Worm (Caenorhabditis elegans) whole organism, young adult: Measurements from ENCODE around the gene bath-45.
A peak's percentile ranks its signal among the peaks of the same experiment; 100 is the strongest.

Experiments used
- B0336.3 ChIP-seq: fragments of 200-800 bp; sonication (Bioruptor generic); IDR thresholded peaks from 2 replicates; pipeline ENCODE4 v1.3.6; 2022; ENCODE audit warnings: missing genetic modification characterization, missing compliant biosample characterization
- F22D6.2 ChIP-seq: sonication (generic microtip); optimal IDR thresholded peaks from 2 replicates; lab custom pipeline; 2016; ENCODE audit warnings: mild to moderate bottlenecking, missing genetic modification characterization, missing compliant biosample characterization
- F49E8.2 ChIP-seq: sonication (generic microtip); optimal IDR thresholded peaks from 3 replicates; lab custom pipeline; 2017; ENCODE audit warnings: missing genetic modification characterization, mild to moderate bottlenecking, missing compliant biosample characterization, antibody characterized with exemption, moderate library complexity; ENCODE audit not compliant: insufficient read depth
- F55B11.4 ChIP-seq: sonication (generic microtip); optimal IDR thresholded peaks from 2 replicates; lab custom pipeline; 2016; ENCODE audit warnings: missing compliant biosample characterization, missing genetic modification characterization, borderline replicate concordance; ENCODE audit not compliant: insufficient read depth
- Y53F4B.3 ChIP-seq: fragments of 200-800 bp; sonication (Bioruptor generic); IDR thresholded peaks from 2 replicates; pipeline ENCODE4 v1.3.6; 2022; ENCODE audit warnings: missing genetic modification reagents, missing genetic modification characterization, missing compliant biosample characterization
- Y53G8AR.9 ChIP-seq: fragments of 200-800 bp; sonication (Bioruptor generic); conservative IDR thresholded peaks from 2 replicates; pipeline ENCODE4 v1.3.6; 2022; ENCODE audit warnings: missing genetic modification reagents, missing genetic modification characterization, missing compliant biosample characterization
- Y67H2A.10 ChIP-seq: fragments of 200-800 bp; sonication (Bioruptor generic); conservative IDR thresholded peaks from 2 replicates; pipeline ENCODE4 v1.3.6; 2022; ENCODE audit warnings: missing genetic modification reagents, missing genetic modification characterization, missing compliant biosample characterization
- aptf-2 ChIP-seq: fragments of 200-800 bp; sonication (Bioruptor generic); conservative IDR thresholded peaks from 2 replicates; pipeline ENCODE4 v1.3.6; 2022; ENCODE audit warnings: missing genetic modification reagents, missing genetic modification characterization, missing compliant biosample characterization
- atf-7 ChIP-seq: sonication (generic microtip); optimal IDR thresholded peaks from 2 replicates; lab custom pipeline; 2017; ENCODE audit warnings: mild to moderate bottlenecking, missing genetic modification characterization, missing compliant biosample characterization
- attf-5 ChIP-seq: fragments of 200-800 bp; sonication (Bioruptor generic); optimal IDR thresholded peaks from 2 replicates; lab custom pipeline; 2018; ENCODE audit warnings: mild to moderate bottlenecking, missing genetic modification characterization, missing compliant biosample characterization
- cebp-1 ChIP-seq, 2 experiments: fragments of 200-800 bp in 1 of 2; sonication (Bioruptor generic) in 1 of 2; sonication (generic microtip) in 1 of 2; IDR thresholded peaks in 1 of 2; optimal IDR thresholded peaks in 1 of 2; 2 replicates each; pipeline versions ENCODE4 v1.3.6 to Lab custom; 2017 to 2022; ENCODE audit warnings: missing compliant biosample characterization in 2 of 2, missing genetic modification characterization in 2 of 2, mild to moderate bottlenecking in 1 of 2, missing genetic modification reagents in 1 of 2, moderate library complexity in 1 of 2
- dox-1 ChIP-seq: fragments of 200-800 bp; sonication (Bioruptor generic); IDR thresholded peaks from 2 replicates; pipeline ENCODE4 v1.3.6; 2022; ENCODE audit warnings: missing genetic modification reagents, missing genetic modification characterization, missing compliant biosample characterization
- dpff-1 ChIP-seq: sonication (generic microtip); optimal IDR thresholded peaks from 2 replicates; lab custom pipeline; 2017; ENCODE audit warnings: mild to moderate bottlenecking, missing genetic modification characterization, missing compliant biosample characterization
- egl-18 ChIP-seq: fragments of 200-800 bp; sonication (Bioruptor generic); IDR thresholded peaks from 2 replicates; pipeline ENCODE4 v1.3.6; 2022; ENCODE audit warnings: missing genetic modification reagents, missing genetic modification characterization, missing compliant biosample characterization
- ets-4 ChIP-seq: fragments of 200-800 bp; sonication (Bioruptor generic); optimal IDR thresholded peaks from 2 replicates; lab custom pipeline; 2018; ENCODE audit warnings: mild to moderate bottlenecking, missing genetic modification characterization, missing compliant biosample characterization
- hrde-1 ChIP-seq: sonication (generic microtip); optimal IDR thresholded peaks from 2 replicates; lab custom pipeline; 2016; ENCODE audit warnings: missing genetic modification characterization, mild to moderate bottlenecking, missing compliant biosample characterization, moderate library complexity, missing genotype, missing genetic modification reagents, borderline replicate concordance
- let-607 ChIP-seq, 2 experiments: fragments of 200-800 bp in 1 of 2; sonication (Bioruptor generic) in 1 of 2; sonication (generic microtip) in 1 of 2; optimal IDR thresholded peaks; 2 replicates each; lab custom pipeline; 2016 to 2018; ENCODE audit warnings: mild to moderate bottlenecking in 2 of 2, missing compliant biosample characterization in 2 of 2, missing genetic modification characterization in 2 of 2, moderate library complexity in 2 of 2, missing genotype in 1 of 2
- lin-54 ChIP-seq: fragments of 200-800 bp; sonication (Bioruptor generic); optimal IDR thresholded peaks from 2 replicates; lab custom pipeline; 2018; ENCODE audit warnings: mild to moderate bottlenecking, missing genetic modification characterization, missing compliant biosample characterization
- madf-10 ChIP-seq: sonication (generic microtip); optimal IDR thresholded peaks from 2 replicates; lab custom pipeline; 2016; ENCODE audit warnings: mild to moderate bottlenecking, missing genetic modification characterization, missing compliant biosample characterization
- nhr-80 ChIP-seq: sonication (generic microtip); optimal IDR thresholded peaks from 2 replicates; lab custom pipeline; 2016; ENCODE audit warnings: missing genetic modification characterization, missing compliant biosample characterization
- nhr-90 ChIP-seq: sonication (generic microtip); optimal IDR thresholded peaks from 2 replicates; lab custom pipeline; 2016; ENCODE audit warnings: missing genotype, mild to moderate bottlenecking, missing genetic modification characterization, missing compliant biosample characterization
- pbrm-1 ChIP-seq: fragments of 200-800 bp; sonication (Bioruptor generic); IDR thresholded peaks from 2 replicates; pipeline ENCODE4 v1.3.6; 2022; ENCODE audit warnings: missing genetic modification reagents, missing genetic modification characterization, missing compliant biosample characterization
- pha-4 ChIP-seq: fragments of 150-350 bp; sonication (generic microtip); optimal IDR thresholded peaks from 2 replicates; lab custom pipeline; 2014; ENCODE audit warnings: missing biosample characterization, missing genetic modification reagents, missing genetic modification characterization
- repo-1 ChIP-seq: sonication (generic microtip); optimal IDR thresholded peaks from 2 replicates; lab custom pipeline; 2017; ENCODE audit warnings: mild to moderate bottlenecking, missing genetic modification characterization, missing compliant biosample characterization
- snpc-1.3 ChIP-seq: sonication (generic microtip); optimal IDR thresholded peaks from 2 replicates; lab custom pipeline; 2017; ENCODE audit warnings: missing genetic modification characterization, mild to moderate bottlenecking, missing compliant biosample characterization, antibody characterized with exemption, moderate library complexity, missing genotype, missing genetic modification reagents; ENCODE audit not compliant: insufficient read depth
- snpc-4 ChIP-seq, 5 experiments: fragments of 150-350 bp in 1 of 5; sonication (generic microtip) in 4 of 5; optimal IDR thresholded peaks; 2 replicates each; lab custom pipeline; 2014 to 2018; ENCODE audit warnings: missing genetic modification characterization in 5 of 5, missing biosample characterization in 3 of 5, antibody characterized with exemption in 2 of 5, mild to moderate bottlenecking in 2 of 5, missing compliant biosample characterization in 2 of 5, missing genotype in 2 of 5, moderate library complexity in 2 of 5, missing genetic modification reagents in 1 of 5
- tbp1 ChIP-seq: fragments of 200-800 bp; sonication (Bioruptor generic); optimal IDR thresholded peaks from 2 replicates; lab custom pipeline; 2018; ENCODE audit warnings: mild to moderate bottlenecking, missing genetic modification characterization, missing compliant biosample characterization
- tlf-1 ChIP-seq: fragments of 200-800 bp; sonication (Bioruptor generic); optimal IDR thresholded peaks from 2 replicates; lab custom pipeline; 2018; ENCODE audit warnings: mild to moderate bottlenecking, missing genetic modification characterization, missing compliant biosample characterization
- unc-62 ChIP-seq: fragments of 150-350 bp; optimal IDR thresholded peaks from 2 replicates; lab custom pipeline; 2014; ENCODE audit warnings: missing biosample characterization, missing genetic modification reagents, missing genetic modification characterization
- xnd-1 ChIP-seq: sonication (generic microtip); optimal IDR thresholded peaks from 2 replicates; lab custom pipeline; 2016; ENCODE audit warnings: missing genotype, missing genetic modification reagents, missing genetic modification characterization, missing compliant biosample characterization
- ztf-22 ChIP-seq: fragments of 200-800 bp; sonication (Bioruptor generic); optimal IDR thresholded peaks from 2 replicates; lab custom pipeline; 2018; ENCODE audit warnings: mild to moderate bottlenecking, missing genetic modification characterization, moderate library complexity, missing compliant biosample characterization
- ztf-25 ChIP-seq: fragments of 200-800 bp; sonication (Bioruptor generic); IDR thresholded peaks from 2 replicates; pipeline ENCODE4 v1.3.6; 2022; ENCODE audit warnings: missing genetic modification reagents, missing genetic modification characterization, missing compliant biosample characterization

The bath-45 gene

DNA sequence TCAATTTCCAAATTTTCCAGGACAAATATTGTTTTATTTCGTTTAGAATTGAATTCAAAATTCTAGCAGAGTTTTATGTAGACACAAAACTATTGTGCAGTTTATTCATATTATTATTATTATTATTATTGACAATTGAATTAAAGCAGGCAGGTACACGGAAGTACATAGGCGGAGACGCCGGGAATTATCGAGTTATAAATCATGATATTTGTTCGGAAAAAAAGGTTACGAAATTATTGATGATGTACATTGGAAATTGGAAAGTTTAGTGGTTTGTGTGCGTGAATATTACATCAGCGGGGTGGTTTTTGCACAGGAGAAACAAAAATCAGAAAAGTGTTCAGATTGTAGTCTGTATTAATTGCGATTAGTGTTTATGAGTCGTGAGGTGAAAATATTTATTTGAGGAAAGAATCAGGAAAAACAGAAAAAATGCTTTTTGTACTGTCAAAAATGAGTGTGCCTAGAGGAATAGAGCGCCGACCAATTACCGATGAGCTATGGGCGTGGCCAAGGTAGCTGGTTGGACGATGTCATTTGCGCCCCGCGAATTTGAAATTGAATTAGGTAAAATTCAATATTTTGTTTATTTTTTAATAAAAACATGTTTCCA lies 46.4 kb upstream of the bath-45 start (continued):
- TF ChIP-seq let-607 (tag; optimal IDR thresholded peaks at IDR 0.05; lab: Kevin White, UChicago) (peak in 1 of 2 experiments; percentile 26), B0336.3 (GFP tag; lab: Robert Waterston, UW) (peak; percentile 48; the same call in 1 of the 2 replicates), hrde-1 (tag; lab: Kevin White, UChicago) (no peak)

DNA sequence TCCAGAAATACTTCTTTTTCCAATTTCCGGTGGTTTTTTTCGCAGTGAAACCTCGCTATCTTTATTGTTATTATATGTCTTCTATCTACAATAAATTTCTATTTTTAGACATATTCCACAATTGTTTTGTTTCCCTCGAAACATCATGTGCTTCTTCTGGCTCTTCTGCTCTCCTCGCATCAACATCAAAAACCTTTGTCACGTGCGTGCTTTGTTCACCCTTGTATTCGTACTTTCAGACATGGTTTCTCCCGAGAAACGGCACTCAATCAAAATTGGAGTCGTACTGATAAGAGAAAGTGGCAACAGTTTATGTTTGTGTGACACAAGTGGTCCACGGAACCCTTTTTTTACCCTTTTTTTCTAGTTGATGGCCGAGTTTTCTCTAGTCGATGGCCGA lies 45.1 kb upstream of the bath-45 start:
- TF ChIP-seq aptf-2 (0 out of 2 replicates have a peak, but pooled peaks have one; percentile 32), lin-54 (GFP tag; lab: Kevin White, UChicago) (peak; percentile 19), egl-18 (GFP tag; lab: Robert Waterston, UW) (no peak), snpc-4 (GFP tag; optimal IDR thresholded peaks at IDR 0.05; lab: Kevin White, UChicago) (no peak), snpc-4 (tag; optimal IDR thresholded peaks at IDR 0.05; lab: Kevin White, UChicago) (peak in 2 of 4 experiments; percentile 3 to 12), dox-1 (GFP tag; lab: Robert Waterston, UW) (peak; percentile 10; the same call in 1 of the 2 replicates), Y53F4B.3 (GFP tag; lab: Robert Waterston, UW) (no peak), xnd-1 (tag; lab: Kevin White, UChicago) (no peak), ztf-25 (GFP tag; lab: Robert Waterston, UW) (no peak), cebp-1 (GFP tag; IDR thresholded peaks at IDR 0.05; lab: Robert Waterston, UW) (no peak), cebp-1 (tag; optimal IDR thresholded peaks at IDR 0.05; lab: Kevin White, UChicago) (peak; percentile 60), pbrm-1 (GFP tag; lab: Robert Waterston, UW) (no peak), tbp1 (GFP tag; lab: Kevin White, UChicago) (peak; percentile 24), repo-1 (tag; lab: Kevin White, UChicago) (peak; percentile 17), Y53G8AR.9 (GFP tag; lab: Robert Waterston, UW) (no peak), atf-7 (tag; lab: Kevin White, UChicago) (peak; percentile 63), let-607 (tag; optimal IDR thresholded peaks at IDR 0.05; lab: Kevin White, UChicago) (peak in 1 of 2 experiments; percentile 46), madf-10 (peak; percentile 31), B0336.3 (GFP tag; lab: Robert Waterston, UW) (peak; percentile 49; the same call in 1 of the 2 replicates), F49E8.2 (tag; lab: Kevin White, UChicago) (no peak), attf-5 (GFP tag; lab: Kevin White, UChicago) (peak; percentile 0), nhr-80 (tag; lab: Kevin White, UChicago) (peak; percentile 86), ztf-22 (GFP tag; lab: Kevin White, UChicago) (peak; percentile 5), pha-4 (tag; lab: Kevin White, UChicago) (peak; percentile 48), F55B11.4 (tag; lab: Kevin White, UChicago) (no peak), ets-4 (GFP tag; lab: Kevin White, UChicago) (no peak), nhr-90 (peak; percentile 17), tlf-1 (peak; percentile 67), dpff-1 (tag; lab: Kevin White, UChicago) (no peak), Y67H2A.10 (GFP tag; lab: Robert Waterston, UW) (no peak), F22D6.2 (no peak)
- TF ChIP-seq, all 124 proteins: peak for 17

DNA sequence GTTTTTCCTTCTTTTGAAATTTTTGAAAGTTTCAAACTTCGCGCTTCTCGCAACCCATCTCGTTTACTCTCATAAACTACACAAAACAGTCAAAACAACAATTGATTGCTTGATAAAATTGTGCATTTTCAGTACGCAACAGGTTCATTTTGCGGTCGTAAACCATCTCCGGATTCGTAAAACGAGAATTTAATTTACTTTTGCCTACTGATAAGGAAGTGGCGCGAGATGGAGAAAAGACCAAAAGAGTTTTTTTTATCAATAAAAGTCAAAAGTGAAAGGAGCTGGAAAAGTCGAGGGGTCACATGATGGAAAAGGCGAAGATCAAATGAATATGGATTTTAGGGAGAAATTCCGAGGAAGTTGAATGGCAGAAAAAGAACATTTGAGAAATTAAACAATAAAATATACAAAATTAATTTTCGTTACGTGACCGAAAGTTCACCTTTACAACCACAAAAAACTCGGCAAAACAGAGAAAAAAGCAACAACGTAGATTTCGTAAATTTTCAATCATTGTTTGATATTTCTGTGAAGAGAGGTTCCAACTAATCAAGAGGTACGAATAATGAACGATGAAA lies 43.9 kb upstream of the bath-45 start, which contains the start of gene F42G4.6:
Gene F42G4.6, plus strand, starts transcription at position 531 of the 581 bp plus-strand sequence.
- TF ChIP-seq nhr-80 (tag; lab: Kevin White, UChicago) (peak; percentile 65), Y53F4B.3 (GFP tag; lab: Robert Waterston, UW) (no peak), snpc-1.3 (no peak), unc-62 (peak; percentile 16)
